Fruit fly (Drosophila melanogaster): ENCODE data around the gene CG9368.

DNA sequence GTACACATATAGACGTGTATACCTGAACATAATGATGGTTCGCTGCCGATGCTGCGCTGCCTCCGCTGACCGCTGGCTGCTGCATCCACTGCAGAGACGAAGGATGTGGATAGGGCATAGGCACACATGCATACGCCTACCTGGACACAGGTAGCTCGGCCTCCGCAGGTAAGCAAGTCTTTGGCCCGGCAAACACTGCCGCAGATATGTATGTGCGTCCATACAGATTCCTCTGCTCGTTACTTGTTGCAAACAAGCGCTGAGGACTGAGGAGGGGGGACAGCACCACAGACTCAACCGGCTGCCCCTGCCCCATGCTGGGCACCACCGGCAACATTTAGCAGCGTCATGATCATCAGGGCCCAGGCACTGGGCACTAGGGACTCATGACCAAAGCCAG lies 44.7 kb upstream of the CG9368 start:
- no peak for TF ChIP-seq CG8478 (optimal IDR thresholded peaks at IDR 0.05)
- TF ChIP-seq CTCF (optimal IDR thresholded peaks at IDR 0.05), result no peak

Data from S2 (cell line).